Worm (Caenorhabditis elegans): ENCODE measurements around the gene nhr-54.

Gene nhr-54

ce11 chrV:16488172-16488571 lies 17.6 kb downstream of the nhr-54 start, which contains the start of gene sqst-4:
Gene sqst-4 (plus strand): TSS chrV:16488472.
- TF ChIP-seq che-1 (tag; optimal IDR thresholded peaks at IDR 0.05) (no peak), zip-5 (tag; optimal IDR thresholded peaks at IDR 0.05) (no peak), K09A11.1 (tag; optimal IDR thresholded peaks at IDR 0.05; ENCODE audit: insufficient read depth) (no peak), hlh-15 (tag; optimal IDR thresholded peaks at IDR 0.05) (no peak), ref-2 (tag; optimal IDR thresholded peaks at IDR 0.05) (no peak), ttx-3 (tag; optimal IDR thresholded peaks at IDR 0.05) (no peak), sox-4 (tag; optimal IDR thresholded peaks at IDR 0.05) (no peak), tbx-7 (tag; optimal IDR thresholded peaks at IDR 0.05) (no peak), madf-2 (tag; optimal IDR thresholded peaks at IDR 0.05) (no peak), Y22D7AL.16 (tag; optimal IDR thresholded peaks at IDR 0.05) (no peak), unc-42 (tag; optimal IDR thresholded peaks at IDR 0.05) (no peak), ama-1 (optimal IDR thresholded peaks at IDR 0.05) (no peak), pha-2 (tag; optimal IDR thresholded peaks at IDR 0.05) (no peak), pha-4 (tag; optimal IDR thresholded peaks at IDR 0.05) (no peak), nfya-1 (tag; optimal IDR thresholded peaks at IDR 0.05) (no peak), unc-86 (tag; optimal IDR thresholded peaks at IDR 0.05) (no peak), unc-55 (GFP tag; optimal IDR thresholded peaks at IDR 0.05) (no peak), ceh-9 (tag; optimal IDR thresholded peaks at IDR 0.05) (no peak), nhr-232 (tag; optimal IDR thresholded peaks at IDR 0.05) (no peak)

- TF ChIP-seq ceh-19 (GFP tag; optimal IDR thresholded peaks at IDR 0.05), result no peak
- no peak for TF ChIP-seq C38D4.7 (GFP tag; optimal IDR thresholded peaks at IDR 0.05)
- no peak for TF ChIP-seq ceh-45 (GFP tag; IDR thresholded peaks at IDR 0.05)
- TF ChIP-seq dve-1 (tag; optimal IDR thresholded peaks at IDR 0.05), result no peak
- no peak for TF ChIP-seq npax-4 (tag; optimal IDR thresholded peaks at IDR 0.05)
- TF ChIP-seq eyg-1 (tag; optimal IDR thresholded peaks at IDR 0.05), result no peak
- TF ChIP-seq T23F11.4 (GFP tag; optimal IDR thresholded peaks at IDR 0.05), result no peak
- TF ChIP-seq ets-4 (tag; optimal IDR thresholded peaks at IDR 0.05), result no peak
- no peak for TF ChIP-seq che-1 (tag; optimal IDR thresholded peaks at IDR 0.05)
- no peak for TF ChIP-seq ref-2 (tag; optimal IDR thresholded peaks at IDR 0.05)
- TF ChIP-seq ceh-34 (tag; optimal IDR thresholded peaks at IDR 0.05), result no peak
- no peak for TF ChIP-seq elt-4 (tag; optimal IDR thresholded peaks at IDR 0.05)
- no peak for TF ChIP-seq fax-1 (tag; optimal IDR thresholded peaks at IDR 0.05)
Observed at ce11 chrV:16487474-16487873, 18.3 kb downstream of the nhr-54 start, which contains the start of gene Y32B12A.5. Gene Y32B12A.5 (minus strand): TSS chrV:16487574.

- TF ChIP-seq ceh-18 (tag; optimal IDR thresholded peaks at IDR 0.05) (no peak), pros-1 (tag; optimal IDR thresholded peaks at IDR 0.05) (no peak), unc-86 (tag; optimal IDR thresholded peaks at IDR 0.05) (no peak), hlh-30 (tag; optimal IDR thresholded peaks at IDR 0.05; ENCODE audit: insufficient read depth) (no peak)
Observed at ce11 chrV:16483681-16484080, 22.0 kb downstream of the nhr-54 start, which contains the start of gene srh-139. Gene srh-139 (plus strand): TSS chrV:16483981.

- TF ChIP-seq ttx-3 (tag; optimal IDR thresholded peaks at IDR 0.05) (no peak), T23F11.4 (GFP tag; optimal IDR thresholded peaks at IDR 0.05) (no peak), npax-4 (tag; optimal IDR thresholded peaks at IDR 0.05) (no peak), ets-4 (tag; optimal IDR thresholded peaks at IDR 0.05) (no peak), eyg-1 (tag; optimal IDR thresholded peaks at IDR 0.05) (no peak)
Observed at ce11 chrV:16483044-16483443, 22.7 kb downstream of the nhr-54 start, which contains the start of gene F57E7.2. Gene F57E7.2 (minus strand): TSS chrV:16483144.

ce11 chrV:16480919-16481630 lies 24.7 kb downstream of the nhr-54 start, which contains the start of the genes F57E7.4 and spig-6:
Gene F57E7.4 (minus strand): TSS chrV:16481019.
Gene spig-6 (plus strand): TSS chrV:16481580.
- TF ChIP-seq ets-4 (tag; optimal IDR thresholded peaks at IDR 0.05), result no peak
- TF ChIP-seq ceh-19 (GFP tag; optimal IDR thresholded peaks at IDR 0.05), result no peak
- TF ChIP-seq pqm-1 (tag; optimal IDR thresholded peaks at IDR 0.05), result no peak
- TF ChIP-seq syd-9 (tag; optimal IDR thresholded peaks at IDR 0.05), result no peak
- TF ChIP-seq pros-1 (tag; optimal IDR thresholded peaks at IDR 0.05), result no peak
- TF ChIP-seq ttx-3 (tag; optimal IDR thresholded peaks at IDR 0.05), result no peak
- TF ChIP-seq ceh-34 (tag; optimal IDR thresholded peaks at IDR 0.05), result no peak
- no peak for TF ChIP-seq T23F11.4 (GFP tag; optimal IDR thresholded peaks at IDR 0.05)
- no peak for TF ChIP-seq unc-55 (GFP tag; optimal IDR thresholded peaks at IDR 0.05)
- no peak for TF ChIP-seq ztf-16 (tag; optimal IDR thresholded peaks at IDR 0.05)
- TF ChIP-seq elt-2 (tag; optimal IDR thresholded peaks at IDR 0.05), result no peak
- TF ChIP-seq tbx-7 (tag; optimal IDR thresholded peaks at IDR 0.05), result no peak
- no peak for TF ChIP-seq ceh-24 (tag; optimal IDR thresholded peaks at IDR 0.05)
- no peak for TF ChIP-seq nhr-232 (tag; optimal IDR thresholded peaks at IDR 0.05)
- no peak for TF ChIP-seq eyg-1 (tag; optimal IDR thresholded peaks at IDR 0.05)
- TF ChIP-seq npax-4 (tag; optimal IDR thresholded peaks at IDR 0.05), result no peak

Data from whole organism, late embryonic.